Worm (Caenorhabditis elegans) whole organism, L4 larva: ENCODE data around the gene T03F7.6.

Source experiments
- F26F4.8 ChIP-seq: fragments of 200-800 bp; sonication (Bioruptor generic); conservative IDR thresholded peaks from 2 replicates; pipeline ENCODE4 v1.3.6; 2022; ENCODE audit warnings: missing genetic modification characterization, missing compliant biosample characterization
- F37D6.2 ChIP-seq: sonication (generic microtip); optimal IDR thresholded peaks from 2 replicates; lab custom pipeline; 2016; ENCODE audit warnings: mild to moderate bottlenecking, missing genetic modification characterization, missing compliant biosample characterization
- F44E2.7 ChIP-seq: fragments of 200-800 bp; sonication (Bioruptor generic); IDR thresholded peaks from 2 replicates; pipeline ENCODE4 v2.1.2; 2022; ENCODE audit warnings: missing genetic modification characterization, missing compliant biosample characterization
- Y48G9A.11 ChIP-seq: fragments of 200-800 bp; sonication (Bioruptor generic); IDR thresholded peaks from 2 replicates; pipeline ENCODE4 v1.3.6; 2022; ENCODE audit warnings: missing genetic modification reagents, missing genetic modification characterization, missing compliant biosample characterization
- Y75B8A.6 ChIP-seq: fragments of 200-800 bp; sonication (Bioruptor generic); IDR thresholded peaks from 2 replicates; pipeline ENCODE4 v1.3.6; 2022; ENCODE audit warnings: missing genetic modification reagents, missing genetic modification characterization, missing compliant biosample characterization
- ZK337.2 ChIP-seq: fragments of 200-800 bp; sonication (Bioruptor generic); IDR thresholded peaks from 2 replicates; pipeline ENCODE4 v1.3.6; 2022; ENCODE audit warnings: missing genetic modification reagents, missing genetic modification characterization, missing compliant biosample characterization
- aha-1 ChIP-seq: fragments of 150-350 bp; peaks from one replicate; lab custom pipeline; 2014; ENCODE audit warnings: missing biosample characterization, missing genetic modification characterization
- arid-1 ChIP-seq: fragments of 200-800 bp; sonication (Bioruptor generic); conservative IDR thresholded peaks from 2 replicates; pipeline ENCODE4 v1.3.6; 2022; ENCODE audit warnings: missing genetic modification reagents, missing genetic modification characterization, missing compliant biosample characterization
- ceh-20 ChIP-seq: fragments of 200-800 bp; sonication (Bioruptor generic); IDR thresholded peaks from 2 replicates; pipeline ENCODE4 v1.3.6; 2022; ENCODE audit warnings: missing genetic modification reagents, missing genetic modification characterization, missing compliant biosample characterization
- ceh-28 ChIP-seq: fragments of 150-350 bp; optimal IDR thresholded peaks from 2 replicates; lab custom pipeline; 2014; ENCODE audit warnings: missing biosample characterization, missing genetic modification reagents, missing genetic modification characterization
- ceh-62 ChIP-seq: sonication (generic microtip); optimal IDR thresholded peaks from 2 replicates; lab custom pipeline; 2017; ENCODE audit warnings: missing biosample characterization, missing genetic modification characterization
- ctbp-1 ChIP-seq: fragments of 200-800 bp; sonication (Bioruptor generic); IDR thresholded peaks from 2 replicates; pipeline ENCODE4 v1.3.6; 2022; ENCODE audit warnings: missing genetic modification reagents, missing genetic modification characterization, missing compliant biosample characterization
- daf-12 ChIP-seq: fragments of 150-350 bp; optimal IDR thresholded peaks from 2 replicates; lab custom pipeline; 2014; ENCODE audit warnings: missing biosample characterization, missing genetic modification reagents, missing genetic modification characterization
- daf-16 ChIP-seq, 3 experiments: sonication (generic microtip); optimal IDR thresholded peaks; 2 replicates each; lab custom pipeline; 2016 to 2017; ENCODE audit warnings: missing genetic modification characterization in 3 of 3, missing genetic modification reagents in 3 of 3, mild to moderate bottlenecking in 2 of 3, missing compliant biosample characterization in 2 of 3, missing biosample characterization in 1 of 3, moderate library complexity in 1 of 3
- daf-8 ChIP-seq: fragments of 200-800 bp; sonication (Bioruptor generic); IDR thresholded peaks from 2 replicates; pipeline ENCODE4 v1.3.6; 2022; ENCODE audit warnings: missing genetic modification characterization, missing compliant biosample characterization
- dpl-1 ChIP-seq: fragments of 150-350 bp; optimal IDR thresholded peaks from 2 replicates; lab custom pipeline; 2014; ENCODE audit warnings: missing biosample characterization, missing genetic modification reagents, missing genetic modification characterization
- duxl-1 ChIP-seq: sonication (generic microtip); optimal IDR thresholded peaks from 2 replicates; lab custom pipeline; 2016; ENCODE audit warnings: mild to moderate bottlenecking, missing genetic modification characterization, moderate library complexity, missing compliant biosample characterization; ENCODE audit not compliant: poor library complexity
- egl-27 ChIP-seq: sonication (generic microtip); optimal IDR thresholded peaks from 3 replicates; lab custom pipeline; 2017; ENCODE audit warnings: missing biosample characterization, missing genetic modification reagents, missing genetic modification characterization
- fkh-10 ChIP-seq: fragments of 150-350 bp; optimal IDR thresholded peaks from 2 replicates; lab custom pipeline; 2014; ENCODE audit warnings: missing biosample characterization, missing genetic modification reagents, missing genetic modification characterization
- fos-1 ChIP-seq: fragments of 150-350 bp; optimal IDR thresholded peaks from 2 replicates; lab custom pipeline; 2014; ENCODE audit warnings: missing biosample characterization, missing genetic modification characterization
- hlh-11 ChIP-seq: fragments of 200-800 bp; sonication (Bioruptor generic); optimal IDR thresholded peaks from 2 replicates; lab custom pipeline; 2018; ENCODE audit warnings: mild to moderate bottlenecking, missing genetic modification characterization, missing compliant biosample characterization
- lin-29 ChIP-seq: fragments of 200-800 bp; sonication (Bioruptor generic); IDR thresholded peaks from 2 replicates; pipeline ENCODE4 v1.3.6; 2022; ENCODE audit warnings: missing genetic modification reagents, missing genetic modification characterization, missing compliant biosample characterization
- lin-38 ChIP-seq: fragments of 200-800 bp; sonication (Bioruptor generic); IDR thresholded peaks from 2 replicates; pipeline ENCODE4 v1.3.6; 2022; ENCODE audit warnings: missing genetic modification reagents, missing genetic modification characterization, missing compliant biosample characterization
- lin-39 ChIP-seq: fragments of 150-350 bp; optimal IDR thresholded peaks from 2 replicates; lab custom pipeline; 2014; ENCODE audit warnings: missing biosample characterization, missing genetic modification reagents, missing genetic modification characterization
- mxl-3 ChIP-seq: fragments of 200-800 bp; sonication (Bioruptor generic); optimal IDR thresholded peaks from 2 replicates; lab custom pipeline; 2018; ENCODE audit warnings: mild to moderate bottlenecking, missing genetic modification characterization, missing compliant biosample characterization
- nhr-11 ChIP-seq: fragments of 150-350 bp; optimal IDR thresholded peaks from 2 replicates; lab custom pipeline; 2014; ENCODE audit warnings: missing biosample characterization, missing genetic modification characterization
- nhr-111 ChIP-seq: fragments of 200-800 bp; sonication (Bioruptor generic); optimal IDR thresholded peaks from 2 replicates; lab custom pipeline; 2018; ENCODE audit warnings: mild to moderate bottlenecking, missing genetic modification characterization, missing compliant biosample characterization
- nhr-28 ChIP-seq: fragments of 150-350 bp; optimal IDR thresholded peaks from 2 replicates; lab custom pipeline; 2014; ENCODE audit warnings: missing biosample characterization, missing genetic modification characterization
- nhr-6 ChIP-seq: fragments of 150-350 bp; optimal IDR thresholded peaks from 2 replicates; lab custom pipeline; 2014; ENCODE audit warnings: missing biosample characterization, missing genetic modification characterization
- nhr-77 ChIP-seq: fragments of 150-350 bp; optimal IDR thresholded peaks from 2 replicates; lab custom pipeline; 2014; ENCODE audit warnings: missing biosample characterization, missing genetic modification characterization
- pha-4 ChIP-seq, 2 experiments: fragments of 150-350 bp in 1 of 2; fragments of 200-800 bp in 1 of 2; sonication (Bioruptor generic) in 1 of 2; IDR thresholded peaks in 1 of 2; optimal IDR thresholded peaks in 1 of 2; 2 replicates each; pipeline versions ENCODE4 v1.3.6 to Lab custom; 2014 to 2022; ENCODE audit warnings: missing genetic modification characterization in 2 of 2, missing genetic modification reagents in 2 of 2, missing biosample characterization in 1 of 2, missing compliant biosample characterization in 1 of 2
- spr-1 ChIP-seq: sonication (generic microtip); optimal IDR thresholded peaks from 2 replicates; lab custom pipeline; 2016; ENCODE audit warnings: mild to moderate bottlenecking, missing genetic modification characterization, missing compliant biosample characterization
- unc-130 ChIP-seq: sonication (generic microtip); optimal IDR thresholded peaks from 2 replicates; lab custom pipeline; 2016; ENCODE audit warnings: missing genetic modification reagents, missing genetic modification characterization, missing compliant biosample characterization
- unc-62 ChIP-seq, 3 experiments: fragments of 150-350 bp in 1 of 3; sonication (generic microtip); optimal IDR thresholded peaks in 2 of 3; peaks in 1 of 3; 1 replicate in 1 of 3; 2 replicates in 2 of 3; lab custom pipeline; 2014 to 2017; ENCODE audit warnings: missing biosample characterization in 3 of 3, missing genetic modification characterization in 3 of 3, missing genetic modification reagents in 3 of 3, missing genotype in 1 of 3
- zag-1 ChIP-seq: fragments of 150-350 bp; optimal IDR thresholded peaks from 2 replicates; lab custom pipeline; 2014; ENCODE audit warnings: missing biosample characterization, missing genetic modification characterization

The T03F7.6 gene

ce11 chrV:11292682-11293081 lies 1.8 kb upstream of the T03F7.6 start:
- no peak for TF ChIP-seq spr-1

- TF ChIP-seq F37D6.2 (no peak), Y48G9A.11 (GFP tag; lab: Robert Waterston, UW) (no peak)
Observed at ce11 chrV:11298632-11299031, 4.1 kb downstream of the T03F7.6 start, which contains the start of gene T03F7.5. Gene T03F7.5 (minus strand): TSS chrV:11298732.

- no peak for TF ChIP-seq Y48G9A.11 (GFP tag; lab: Robert Waterston, UW)
- TF ChIP-seq nhr-77, result peak; percentile 6
- no peak for TF ChIP-seq daf-8 (GFP tag; lab: Robert Waterston, UW)
- TF ChIP-seq nhr-28, result peak; percentile 67
- no peak for TF ChIP-seq zag-1 (tag; lab: Kevin White, UChicago)
Observed at ce11 chrV:11299406-11299805, 4.9 kb downstream of the T03F7.6 start.

ce11 chrV:11300539-11300938 lies 6.0 kb downstream of the T03F7.6 start, which contains the start of gene srh-47:
Gene srh-47 (minus strand): TSS chrV:11300639.
- TF ChIP-seq unc-62 (GFP tag; optimal IDR thresholded peaks at IDR 0.05 in 1 of 2; lab: Kevin White, UChicago) (peak in 1 of 2 experiments; percentile 42), unc-62 (tag; optimal IDR thresholded peaks at IDR 0.05; lab: Kevin White, UChicago) (no peak), nhr-111 (GFP tag; lab: Kevin White, UChicago) (no peak)

ce11 chrV:11302698-11303097 lies 8.2 kb downstream of the T03F7.6 start, which contains the start of gene srh-46:
Gene srh-46 (minus strand): TSS chrV:11302886.
- TF ChIP-seq nhr-6, result no peak
- peak; percentile 14 for TF ChIP-seq nhr-28
- no peak for TF ChIP-seq arid-1 (GFP tag; lab: Robert Waterston, UW)
- no peak for TF ChIP-seq dpl-1 (GFP tag; lab: Kevin White, UChicago)
- no peak for TF ChIP-seq ZK337.2

- TF ChIP-seq aha-1 (tag; lab: Kevin White, UChicago) (peak; percentile 94), F44E2.7 (GFP tag; lab: Robert Waterston, UW) (no peak)
- TF ChIP-seq, all 104 proteins: peak for 1
Observed at ce11 chrV:11304200-11304599, 9.7 kb downstream of the T03F7.6 start.

- TF ChIP-seq aha-1 (tag; lab: Kevin White, UChicago) (peak; percentile 52), lin-38 (no peak), F44E2.7 (GFP tag; lab: Robert Waterston, UW) (no peak), daf-16 (GFP tag; optimal IDR thresholded peaks at IDR 0.05; lab: Kevin White, UChicago) (no peak), daf-16 (tag; optimal IDR thresholded peaks at IDR 0.05; lab: Kevin White, UChicago) (no peak), lin-29 (GFP tag; lab: Robert Waterston, UW) (no peak), ctbp-1 (no peak), fkh-10 (GFP tag; lab: Kevin White, UChicago) (no peak)
Observed at ce11 chrV:11304879-11305278, 10.4 kb downstream of the T03F7.6 start, which contains the start of gene srh-45. Gene srh-45 (minus strand): TSS chrV:11304979.

ce11 chrV:11307781-11308180 lies 13.3 kb downstream of the T03F7.6 start:
- TF ChIP-seq nhr-11 (tag; lab: Kevin White, UChicago), result peak; percentile 9
- no peak for TF ChIP-seq ZK337.2
- peak; percentile 47; the same call in 1 of the 2 replicates for TF ChIP-seq ceh-20 (GFP tag; lab: Robert Waterston, UW)
- no peak for TF ChIP-seq unc-130
- peak in 1 of 2 experiments; percentile 11 for TF ChIP-seq daf-16 (GFP tag; optimal IDR thresholded peaks at IDR 0.05; lab: Kevin White, UChicago)
- TF ChIP-seq daf-16 (tag; optimal IDR thresholded peaks at IDR 0.05; lab: Kevin White, UChicago), result no peak
- TF ChIP-seq hlh-11 (tag; lab: Kevin White, UChicago), result peak; percentile 35

ce11 chrV:11308346-11308745 lies 13.9 kb downstream of the T03F7.6 start, which contains the start of gene snf-11:
Gene snf-11 (minus strand): TSS chrV:11308446.
- no peak for TF ChIP-seq F26F4.8 (GFP tag; lab: Robert Waterston, UW)
- no peak for TF ChIP-seq ceh-28
- no peak for TF ChIP-seq fkh-10 (GFP tag; lab: Kevin White, UChicago)
- no peak for TF ChIP-seq daf-12 (tag; lab: Kevin White, UChicago)
- TF ChIP-seq fos-1, result no peak
- TF ChIP-seq egl-27, result no peak
- no peak for TF ChIP-seq ceh-62
- no peak for TF ChIP-seq pha-4 (GFP tag; IDR thresholded peaks at IDR 0.05; lab: Robert Waterston, UW)
- TF ChIP-seq pha-4 (tag; optimal IDR thresholded peaks at IDR 0.05; lab: Kevin White, UChicago), result no peak
- no peak for TF ChIP-seq duxl-1
- no peak for TF ChIP-seq lin-39
- no peak for TF ChIP-seq mxl-3 (GFP tag; lab: Kevin White, UChicago)
- TF ChIP-seq Y75B8A.6 (GFP tag; lab: Robert Waterston, UW), result no peak
